Fruit fly (Drosophila melanogaster): Measurements from ENCODE around the gene CG32069.

CG32069 gene

dm6 chr3L:11091943-11092609 lies 29.7 kb upstream of the CG32069 start (continued):
- TF ChIP-seq CG9876 (GFP tag; optimal IDR thresholded peaks at IDR 0.05) (peak; percentile 59), so (GFP tag; IDR thresholded peaks at IDR 0.05) (no peak), Awh (GFP tag; IDR thresholded peaks at IDR 0.05) (no peak), CG13296 (GFP tag; optimal IDR thresholded peaks at IDR 0.05) (no peak), CG16813 (GFP tag; IDR thresholded peaks at IDR 0.05; ENCODE audit: partially characterized antibody) (0 out of 3 replicates have a peak, but pooled peaks have one; percentile 30), Dip2 (GFP tag; IDR thresholded peaks at IDR 0.05) (no peak), MESR4 (GFP tag; optimal IDR thresholded peaks at IDR 0.05) (no peak), peb (GFP tag; IDR thresholded peaks at IDR 0.05) (0 out of 2 replicates have a peak, but pooled peaks have one; percentile 20), CG4282 (GFP tag; optimal IDR thresholded peaks at IDR 0.05) (no peak), ems (GFP tag; optimal IDR thresholded peaks at IDR 0.05) (peak; percentile 41), tup (GFP tag; optimal IDR thresholded peaks at IDR 0.05) (no peak), CG8765 (GFP tag; IDR thresholded peaks at IDR 0.05) (no peak), CG4854 (GFP tag; optimal IDR thresholded peaks at IDR 0.05) (peak; percentile 14), CG18011 (GFP tag; optimal IDR thresholded peaks at IDR 0.05) (no peak), CG7357 (GFP tag; IDR thresholded peaks at IDR 0.05) (no peak), al (GFP tag; IDR thresholded peaks at IDR 0.05) (no peak), sr (GFP tag; IDR thresholded peaks at IDR 0.05) (peak; percentile 96), ERR (GFP tag; optimal IDR thresholded peaks at IDR 0.05) (peak; percentile 64), lov (optimal IDR thresholded peaks at IDR 0.05) (no peak), lov (GFP tag; IDR thresholded peaks at IDR 0.05) (0 out of 3 replicates have a peak, but pooled peaks have one; percentile 5), crc (GFP tag; optimal IDR thresholded peaks at IDR 0.05) (peak; percentile 22), CG3407 (GFP tag; optimal IDR thresholded peaks at IDR 0.05) (peak; percentile 32), CG14050 (GFP tag; IDR thresholded peaks at IDR 0.05) (no peak), Spps (tag; optimal IDR thresholded peaks at IDR 0.05) (no peak), gce (GFP tag; IDR thresholded peaks at IDR 0.05) (no peak), salm (tag; optimal IDR thresholded peaks at IDR 0.05) (no peak), CG3726 (GFP tag; IDR thresholded peaks at IDR 0.05) (no peak), CG18476 (GFP tag; optimal IDR thresholded peaks at IDR 0.05) (no peak), CG7963 (GFP tag; IDR thresholded peaks at IDR 0.05; ENCODE audit: partially characterized antibody) (0 out of 3 replicates have a peak, but pooled peaks have one; percentile 13), cwo (GFP tag; optimal IDR thresholded peaks at IDR 0.05) (peak; percentile 54), z (GFP tag; IDR thresholded peaks at IDR 0.05) (no peak), CG8388 (GFP tag; optimal IDR thresholded peaks at IDR 0.05) (no peak), ftz-f1 (GFP tag; optimal IDR thresholded peaks at IDR 0.05) (peak; percentile 75), CG1832 (GFP tag; optimal IDR thresholded peaks at IDR 0.05) (no peak), YL-1 (GFP tag; optimal IDR thresholded peaks at IDR 0.05) (peak; percentile 25), Dref (GFP tag; IDR thresholded peaks at IDR 0.05) (no peak), CG15514 (GFP tag; optimal IDR thresholded peaks at IDR 0.05) (peak; percentile 62)

- peak; percentile 89 for TF ChIP-seq CG5953 (GFP tag; IDR thresholded peaks at IDR 0.05)
- TF ChIP-seq CG1832 (GFP tag; optimal IDR thresholded peaks at IDR 0.05) = no peak
- peak; percentile 74 for TF ChIP-seq sisA (GFP tag; IDR thresholded peaks at IDR 0.05)
- TF ChIP-seq TFAM (GFP tag; optimal IDR thresholded peaks at IDR 0.05) = no peak
- TF ChIP-seq nerfin-1 (tag; optimal IDR thresholded peaks at IDR 0.05) = peak; percentile 59
- peak; percentile 43; the same call in 1 of the 2 replicates for TF ChIP-seq Oaz (GFP tag; IDR thresholded peaks at IDR 0.05)
- TF ChIP-seq chn (GFP tag; optimal IDR thresholded peaks at IDR 0.05) = peak; percentile 84
- TF ChIP-seq CG32532 (GFP tag; IDR thresholded peaks at IDR 0.05) = peak; percentile 58; the same call in 1 of the 2 replicates
- peak; percentile 73; the same call in 1 of the 2 replicates for TF ChIP-seq CG14441 (GFP tag; IDR thresholded peaks at IDR 0.05)
- peak; percentile 79 for TF ChIP-seq onecut (GFP tag; IDR thresholded peaks at IDR 0.05)
- TF ChIP-seq gce (GFP tag; IDR thresholded peaks at IDR 0.05) = peak; percentile 59
- peak; percentile 73 for TF ChIP-seq CG4854 (GFP tag; optimal IDR thresholded peaks at IDR 0.05)
- peak; percentile 32 for TF ChIP-seq Rx (GFP tag; IDR thresholded peaks at IDR 0.05)
- peak; percentile 58; the same call in 1 of the 2 replicates for TF ChIP-seq danr (GFP tag; IDR thresholded peaks at IDR 0.05)
- peak; percentile 79 for TF ChIP-seq CG3838 (GFP tag; optimal IDR thresholded peaks at IDR 0.05)
- TF ChIP-seq Atf3 (GFP tag; optimal IDR thresholded peaks at IDR 0.05) = peak; percentile 73
- peak; percentile 49 for TF ChIP-seq H15 (GFP tag; IDR thresholded peaks at IDR 0.05)
Measured at dm6 chr3L:11089805-11090440, 27.5 kb upstream of the CG32069 start.
